Worm (Caenorhabditis elegans) whole organism, young adult: ENCODE results near the gene sec-61.G.

Experiments used
- B0261.1 ChIP-seq: sonication (generic microtip); optimal IDR thresholded peaks from 2 replicates; lab custom pipeline; 2016; ENCODE audit warnings: mild to moderate bottlenecking, missing genetic modification characterization, moderate library complexity, missing compliant biosample characterization
- B0336.3 ChIP-seq: fragments of 200-800 bp; sonication (Bioruptor generic); IDR thresholded peaks from 2 replicates; pipeline ENCODE4 v1.3.6; 2022; ENCODE audit warnings: missing genetic modification characterization, missing compliant biosample characterization
- C06A6.2 ChIP-seq: fragments of 200-800 bp; sonication (Bioruptor generic); conservative IDR thresholded peaks from 2 replicates; pipeline ENCODE4 v1.3.6; 2022; ENCODE audit warnings: missing genetic modification characterization, missing compliant biosample characterization
- C17E4.6 ChIP-seq: fragments of 200-800 bp; sonication (Bioruptor generic); IDR thresholded peaks from 2 replicates; pipeline ENCODE4 v1.3.6; 2022; ENCODE audit warnings: missing genetic modification reagents, missing genetic modification characterization, missing compliant biosample characterization
- F33H1.4 ChIP-seq: fragments of 200-800 bp; sonication (Bioruptor generic); IDR thresholded peaks from 2 replicates; pipeline ENCODE4 v1.3.6; 2022; ENCODE audit warnings: missing genetic modification reagents, missing genetic modification characterization, missing compliant biosample characterization
- F57C9.4 ChIP-seq: sonication (generic microtip); optimal IDR thresholded peaks from 2 replicates; lab custom pipeline; 2017; ENCODE audit warnings: mild to moderate bottlenecking, missing genetic modification characterization, missing compliant biosample characterization
- Y53G8AR.9 ChIP-seq: fragments of 200-800 bp; sonication (Bioruptor generic); conservative IDR thresholded peaks from 2 replicates; pipeline ENCODE4 v1.3.6; 2022; ENCODE audit warnings: missing genetic modification reagents, missing genetic modification characterization, missing compliant biosample characterization
- Y56A3A.18 ChIP-seq: fragments of 200-800 bp; sonication (Bioruptor generic); IDR thresholded peaks from 2 replicates; pipeline ENCODE4 v1.3.6; 2022; ENCODE audit warnings: missing genetic modification reagents, missing genetic modification characterization, missing compliant biosample characterization
- ZK185.1 ChIP-seq: sonication (generic microtip); optimal IDR thresholded peaks from 2 replicates; lab custom pipeline; 2016; ENCODE audit warnings: mild to moderate bottlenecking, missing genetic modification characterization, missing compliant biosample characterization; ENCODE audit not compliant: poor library complexity, severe bottlenecking
- cebp-1 ChIP-seq, 2 experiments: fragments of 200-800 bp in 1 of 2; sonication (Bioruptor generic) in 1 of 2; sonication (generic microtip) in 1 of 2; IDR thresholded peaks in 1 of 2; optimal IDR thresholded peaks in 1 of 2; 2 replicates each; pipeline versions ENCODE4 v1.3.6 to Lab custom; 2017 to 2022; ENCODE audit warnings: missing compliant biosample characterization in 2 of 2, missing genetic modification characterization in 2 of 2, mild to moderate bottlenecking in 1 of 2, missing genetic modification reagents in 1 of 2, moderate library complexity in 1 of 2
- dpl-1 ChIP-seq: fragments of 150-350 bp; optimal IDR thresholded peaks from 2 replicates; lab custom pipeline; 2014; ENCODE audit warnings: missing biosample characterization, missing genetic modification reagents, missing genetic modification characterization
- egrh-3 ChIP-seq: fragments of 200-800 bp; sonication (Bioruptor generic); IDR thresholded peaks from 2 replicates; pipeline ENCODE4 v1.3.6; 2022; ENCODE audit warnings: missing genetic modification reagents, missing genetic modification characterization, missing compliant biosample characterization
- ekl-4 ChIP-seq: fragments of 200-800 bp; sonication (Bioruptor generic); IDR thresholded peaks from 2 replicates; pipeline ENCODE4 v1.3.6; 2022; ENCODE audit warnings: missing genetic modification reagents, missing genetic modification characterization, missing compliant biosample characterization
- ets-4 ChIP-seq: fragments of 200-800 bp; sonication (Bioruptor generic); optimal IDR thresholded peaks from 2 replicates; lab custom pipeline; 2018; ENCODE audit warnings: mild to moderate bottlenecking, missing genetic modification characterization, missing compliant biosample characterization
- gei-17 ChIP-seq: fragments of 200-800 bp; sonication (Bioruptor generic); optimal IDR thresholded peaks from 2 replicates; lab custom pipeline; 2018; ENCODE audit warnings: mild to moderate bottlenecking, missing genetic modification characterization, missing compliant biosample characterization
- hmg-1.2 ChIP-seq: fragments of 200-800 bp; sonication (Bioruptor generic); IDR thresholded peaks from 2 replicates; pipeline ENCODE4 v1.3.6; 2022; ENCODE audit warnings: missing genetic modification reagents, missing genetic modification characterization, missing compliant biosample characterization
- let-607 ChIP-seq, 2 experiments: fragments of 200-800 bp in 1 of 2; sonication (Bioruptor generic) in 1 of 2; sonication (generic microtip) in 1 of 2; optimal IDR thresholded peaks; 2 replicates each; lab custom pipeline; 2016 to 2018; ENCODE audit warnings: mild to moderate bottlenecking in 2 of 2, missing compliant biosample characterization in 2 of 2, missing genetic modification characterization in 2 of 2, moderate library complexity in 2 of 2, missing genotype in 1 of 2
- lin-35 ChIP-seq, 3 experiments: fragments of 150-350 bp in 2 of 3; sonication (generic microtip) in 1 of 3; optimal IDR thresholded peaks; 2 replicates each; lab custom pipeline; 2014 to 2018; ENCODE audit warnings: missing biosample characterization in 3 of 3, missing genetic modification characterization in 3 of 3, missing genetic modification reagents in 3 of 3
- lin-40 ChIP-seq: sonication (generic microtip); optimal IDR thresholded peaks from 2 replicates; lab custom pipeline; 2016; ENCODE audit warnings: missing genetic modification characterization, mild to moderate bottlenecking, missing compliant biosample characterization, missing genotype, missing genetic modification reagents
- madf-10 ChIP-seq: sonication (generic microtip); optimal IDR thresholded peaks from 2 replicates; lab custom pipeline; 2016; ENCODE audit warnings: mild to moderate bottlenecking, missing genetic modification characterization, missing compliant biosample characterization
- nfya-2 ChIP-seq: fragments of 200-800 bp; sonication (Bioruptor generic); IDR thresholded peaks from 2 replicates; pipeline ENCODE4 v1.3.6; 2022; ENCODE audit warnings: missing genetic modification reagents, missing genetic modification characterization, missing compliant biosample characterization
- nfyb-1 ChIP-seq: fragments of 200-800 bp; sonication (Bioruptor generic); IDR thresholded peaks from 2 replicates; pipeline ENCODE4 v1.3.6; 2022; ENCODE audit warnings: missing genetic modification reagents, missing genetic modification characterization, missing compliant biosample characterization
- nhr-27 ChIP-seq: fragments of 200-800 bp; sonication (Bioruptor generic); optimal IDR thresholded peaks from 2 replicates; lab custom pipeline; 2018; ENCODE audit warnings: mild to moderate bottlenecking, missing genetic modification characterization, moderate library complexity, missing compliant biosample characterization
- nhr-80 ChIP-seq: sonication (generic microtip); optimal IDR thresholded peaks from 2 replicates; lab custom pipeline; 2016; ENCODE audit warnings: missing genetic modification characterization, missing compliant biosample characterization
- pbrm-1 ChIP-seq: fragments of 200-800 bp; sonication (Bioruptor generic); IDR thresholded peaks from 2 replicates; pipeline ENCODE4 v1.3.6; 2022; ENCODE audit warnings: missing genetic modification reagents, missing genetic modification characterization, missing compliant biosample characterization
- pha-4 ChIP-seq: fragments of 150-350 bp; sonication (generic microtip); optimal IDR thresholded peaks from 2 replicates; lab custom pipeline; 2014; ENCODE audit warnings: missing biosample characterization, missing genetic modification reagents, missing genetic modification characterization
- tbp1 ChIP-seq: fragments of 200-800 bp; sonication (Bioruptor generic); optimal IDR thresholded peaks from 2 replicates; lab custom pipeline; 2018; ENCODE audit warnings: mild to moderate bottlenecking, missing genetic modification characterization, missing compliant biosample characterization
- tlf-1 ChIP-seq: fragments of 200-800 bp; sonication (Bioruptor generic); optimal IDR thresholded peaks from 2 replicates; lab custom pipeline; 2018; ENCODE audit warnings: mild to moderate bottlenecking, missing genetic modification characterization, missing compliant biosample characterization
- ztf-22 ChIP-seq: fragments of 200-800 bp; sonication (Bioruptor generic); optimal IDR thresholded peaks from 2 replicates; lab custom pipeline; 2018; ENCODE audit warnings: mild to moderate bottlenecking, missing genetic modification characterization, moderate library complexity, missing compliant biosample characterization
- ztf-26 ChIP-seq: sonication (generic microtip); optimal IDR thresholded peaks from 2 replicates; lab custom pipeline; 2017; ENCODE audit warnings: missing genetic modification characterization, missing compliant biosample characterization
- ztf-28 ChIP-seq: fragments of 200-800 bp; sonication (Bioruptor generic); IDR thresholded peaks from 2 replicates; pipeline ENCODE4 v1.3.6; 2022; ENCODE audit warnings: missing genetic modification reagents, missing genetic modification characterization, missing compliant biosample characterization

The sec-61.G gene

DNA sequence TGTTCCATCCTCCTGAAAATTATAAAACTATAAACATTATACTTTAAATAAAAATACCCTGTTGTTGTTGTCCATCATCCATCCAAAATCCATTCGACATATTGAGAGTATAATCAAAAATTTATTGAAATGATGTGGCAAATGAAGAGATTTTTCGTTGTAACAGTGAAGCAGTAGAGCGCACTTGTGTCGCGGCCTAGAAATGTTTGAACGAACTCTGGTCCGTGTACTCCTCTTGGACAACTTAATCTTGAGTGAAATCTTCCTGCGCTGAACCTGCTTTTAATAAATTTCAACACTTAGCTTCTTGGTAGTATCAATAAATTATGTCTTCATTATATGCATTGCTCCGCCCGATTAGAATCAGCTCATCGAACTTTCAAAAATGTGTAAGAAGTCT is 2.3 kb downstream of the sec-61.G start, which contains the start of the genes F32D8.14 and F32D8.5 (continued):
- peak; percentile 77 to 93 for TF ChIP-seq let-607 (tag; optimal IDR thresholded peaks at IDR 0.05; lab: Kevin White, UChicago)
- no peak for TF ChIP-seq nhr-27 (tag; lab: Kevin White, UChicago)
- TF ChIP-seq C06A6.2 (GFP tag; lab: Robert Waterston, UW) = 0 out of 2 replicates have a peak, but pooled peaks have one; percentile 25
- no peak for TF ChIP-seq gei-17 (GFP tag; lab: Kevin White, UChicago)
- TF ChIP-seq nfyb-1 (GFP tag; lab: Robert Waterston, UW) = 0 out of 2 replicates have a peak, but pooled peaks have one; percentile 36
- no peak for TF ChIP-seq ets-4
- no peak for TF ChIP-seq F57C9.4
- no peak for TF ChIP-seq C17E4.6
- TF ChIP-seq F33H1.4 = peak; percentile 28; the same call in 1 of the 2 replicates
- TF ChIP-seq madf-10 (tag; lab: Kevin White, UChicago) = peak; percentile 35

DNA sequence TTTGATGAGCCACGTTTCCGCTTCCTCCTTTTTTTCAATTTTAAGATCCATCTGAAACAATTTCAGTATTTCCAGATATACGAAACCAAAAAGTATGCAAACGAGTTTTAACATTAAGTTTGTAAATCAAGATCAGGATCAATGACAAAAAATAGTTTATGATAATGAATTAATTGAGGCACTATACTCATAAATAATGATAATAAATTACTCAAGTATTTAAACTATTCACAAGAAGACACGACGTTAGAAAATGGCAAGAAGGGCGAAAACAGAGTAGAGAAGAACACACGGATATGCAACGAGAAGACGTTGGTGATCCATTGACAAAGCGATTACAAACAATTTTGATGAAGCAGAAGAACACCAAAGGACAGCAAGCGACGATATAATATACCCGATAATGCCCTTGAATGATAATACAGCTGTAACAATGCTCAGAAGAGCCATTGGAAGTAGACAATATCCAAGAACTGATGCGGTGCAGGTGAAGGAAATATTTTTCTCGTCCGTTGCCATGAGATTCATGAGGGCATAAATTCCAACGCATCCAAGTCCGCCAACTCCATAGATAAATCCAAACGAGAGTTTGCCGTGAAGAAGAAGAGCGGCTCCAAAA is 3.3 kb downstream of the sec-61.G start, which contains the start of gene F32D8.4:
Gene F32D8.4, minus strand, starts transcription at position 51 of the 619 bp plus-strand sequence.
- TF ChIP-seq cebp-1 (GFP tag; IDR thresholded peaks at IDR 0.05; lab: Robert Waterston, UW) (no peak), cebp-1 (tag; optimal IDR thresholded peaks at IDR 0.05; lab: Kevin White, UChicago) (no peak), pha-4 (tag; lab: Kevin White, UChicago) (no peak), pbrm-1 (GFP tag; lab: Robert Waterston, UW) (no peak), B0261.1 (tag; lab: Kevin White, UChicago) (no peak), ztf-28 (GFP tag; lab: Robert Waterston, UW) (no peak), tlf-1 (GFP tag; lab: Kevin White, UChicago) (no peak), ztf-22 (GFP tag; lab: Kevin White, UChicago) (no peak), nfya-2 (no peak), ekl-4 (GFP tag; lab: Robert Waterston, UW) (no peak), egrh-3 (GFP tag; lab: Robert Waterston, UW) (no peak)

DNA sequence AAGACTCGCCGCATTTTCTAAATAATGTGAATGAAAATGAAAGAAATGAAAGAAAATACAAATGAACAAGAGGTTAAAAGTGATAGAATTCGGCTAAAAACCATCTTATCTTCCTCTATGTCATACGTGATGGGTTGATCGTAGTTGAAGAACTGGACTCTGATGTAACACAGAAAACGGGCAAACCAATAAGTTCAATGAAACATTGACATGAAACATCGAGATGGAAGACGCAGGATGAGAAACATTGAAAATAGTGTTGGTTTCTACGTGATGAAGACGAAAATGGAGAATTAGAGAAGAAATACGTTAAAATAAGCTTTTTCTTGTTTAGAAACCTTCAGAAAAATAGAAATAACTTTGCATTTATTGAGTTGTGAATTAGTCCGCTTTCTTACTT is 6.0 kb downstream of the sec-61.G start, which contains the start of gene F32D8.12:
Gene F32D8.12, minus strand, starts transcription at position 48 of the 400 bp plus-strand sequence.
- peak; percentile 9 for TF ChIP-seq ZK185.1
- peak; percentile 22 for TF ChIP-seq nhr-80 (tag; lab: Kevin White, UChicago)
- TF ChIP-seq ztf-26 (tag; lab: Kevin White, UChicago) = peak; percentile 10
- no peak for TF ChIP-seq ekl-4 (GFP tag; lab: Robert Waterston, UW)
- peak; percentile 10 for TF ChIP-seq lin-40 (tag; lab: Kevin White, UChicago)
- TF ChIP-seq tbp1 (GFP tag; lab: Kevin White, UChicago) = no peak
- TF ChIP-seq cebp-1 (GFP tag; IDR thresholded peaks at IDR 0.05; lab: Robert Waterston, UW) = no peak
- TF ChIP-seq cebp-1 (tag; optimal IDR thresholded peaks at IDR 0.05; lab: Kevin White, UChicago) = peak; percentile 38
- TF ChIP-seq hmg-1.2 (GFP tag; lab: Robert Waterston, UW) = peak; percentile 96
- TF ChIP-seq lin-35 (GFP tag; optimal IDR thresholded peaks at IDR 0.05; lab: Kevin White, UChicago) = peak in 1 of 3 experiments; percentile 36
- TF ChIP-seq B0336.3 (GFP tag; lab: Robert Waterston, UW) = 0 out of 2 replicates have a peak, but pooled peaks have one; percentile 30
- TF ChIP-seq dpl-1 = no peak

DNA sequence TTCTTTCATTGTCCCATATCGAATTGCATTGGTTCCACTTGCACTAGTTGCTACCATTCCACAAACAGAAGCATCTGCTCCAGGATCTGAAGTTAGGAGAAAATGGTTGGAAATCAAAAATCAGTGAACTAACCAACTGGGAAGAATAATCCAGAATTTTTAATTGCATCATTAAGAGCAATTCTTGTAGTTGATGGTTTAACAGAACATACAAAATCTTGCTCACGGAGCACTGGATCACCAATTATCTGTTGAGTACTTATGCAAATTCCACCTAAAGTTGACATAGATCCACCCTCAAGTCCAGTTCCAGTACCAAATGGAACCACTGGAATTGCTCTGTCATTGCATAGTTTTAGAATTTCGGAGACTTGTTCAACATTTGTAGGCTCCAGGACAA is 7.2 kb downstream of the sec-61.G start:
- TF ChIP-seq dpl-1 = no peak
- peak; percentile 12 for TF ChIP-seq F57C9.4

DNA sequence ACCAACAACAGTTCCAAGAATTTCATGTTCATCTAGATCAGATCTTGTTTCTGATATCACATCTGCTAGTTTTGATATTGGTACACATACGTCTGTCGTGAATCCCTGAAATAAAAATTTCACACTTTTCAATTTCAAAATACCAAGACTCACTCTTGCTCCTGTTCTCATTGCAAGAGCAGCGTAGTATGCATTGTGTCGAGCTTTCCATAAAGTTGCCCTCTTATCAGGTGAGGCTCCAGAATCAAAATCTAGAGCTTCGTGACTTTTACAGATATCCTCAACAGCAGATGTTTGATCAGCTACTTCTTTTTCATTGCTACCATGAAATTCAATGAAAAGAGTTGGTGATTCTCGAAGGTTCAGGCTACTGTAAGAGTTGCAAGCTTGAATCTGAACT is 7.9 kb downstream of the sec-61.G start, which contains the start of gene F32D8.11:
Gene F32D8.11, minus strand, starts transcription at position 101 of the 400 bp plus-strand sequence.
- TF ChIP-seq Y53G8AR.9 (GFP tag; lab: Robert Waterston, UW) (no peak), Y56A3A.18 (GFP tag; lab: Robert Waterston, UW) (0 out of 2 replicates have a peak, but pooled peaks have one; percentile 6)
